Worm (Caenorhabditis elegans) whole organism, L1 larva: ENCODE measurements around the gene pus-1.

Experiments
- C04F5.9 ChIP-seq: sonication (generic microtip); optimal IDR thresholded peaks from 2 replicates; lab custom pipeline; 2016; ENCODE audit warnings: missing genetic modification characterization, missing compliant biosample characterization
- C16A3.4 ChIP-seq: fragments of 150-350 bp; optimal IDR thresholded peaks from 2 replicates; lab custom pipeline; 2014; ENCODE audit warnings: missing biosample characterization, missing genetic modification characterization
- C34B4.2 ChIP-seq: sonication (generic microtip); optimal IDR thresholded peaks from 2 replicates; lab custom pipeline; 2017; ENCODE audit warnings: mild to moderate bottlenecking, missing genetic modification characterization, missing compliant biosample characterization
- Y116A8C.19 ChIP-seq: sonication (generic microtip); optimal IDR thresholded peaks from 2 replicates; lab custom pipeline; 2016; ENCODE audit warnings: missing compliant biosample characterization, missing genetic modification characterization, borderline replicate concordance
- alr-1 ChIP-seq: fragments of 200-800 bp; sonication (Bioruptor generic); optimal IDR thresholded peaks from 2 replicates; lab custom pipeline; 2018; ENCODE audit warnings: borderline replicate concordance, mild to moderate bottlenecking, missing genetic modification characterization, missing compliant biosample characterization
- blmp-1 ChIP-seq: fragments of 150-350 bp; optimal IDR thresholded peaks from 2 replicates; lab custom pipeline; 2014; ENCODE audit warnings: missing biosample characterization, missing genetic modification characterization
- ceh-63 ChIP-seq: fragments of 200-800 bp; sonication (Bioruptor generic); optimal IDR thresholded peaks from 2 replicates; lab custom pipeline; 2018; ENCODE audit warnings: mild to moderate bottlenecking, missing genetic modification characterization, missing compliant biosample characterization
- ceh-82 ChIP-seq, 3 experiments: fragments of 150-350 bp in 1 of 3; sonication (generic microtip) in 2 of 3; optimal IDR thresholded peaks; 2 replicates each; lab custom pipeline; 2014 to 2017; ENCODE audit warnings: missing biosample characterization in 3 of 3, missing genetic modification characterization in 3 of 3
- ceh-88 ChIP-seq: fragments of 200-800 bp; sonication (Bioruptor generic); IDR thresholded peaks from 2 replicates; pipeline ENCODE4 v1.3.6; 2022; ENCODE audit warnings: missing genetic modification characterization, missing compliant biosample characterization
- ceh-90 ChIP-seq: sonication (generic microtip); optimal IDR thresholded peaks from 2 replicates; lab custom pipeline; 2016; ENCODE audit warnings: missing genetic modification characterization, missing compliant biosample characterization
- ces-1 ChIP-seq: fragments of 150-350 bp; optimal IDR thresholded peaks from 2 replicates; lab custom pipeline; 2014; ENCODE audit warnings: missing biosample characterization, missing genetic modification reagents, missing genetic modification characterization
- dsc-1 ChIP-seq: sonication (generic microtip); optimal IDR thresholded peaks from 2 replicates; lab custom pipeline; 2016; ENCODE audit warnings: mild to moderate bottlenecking, missing genetic modification characterization, missing compliant biosample characterization
- efl-1 ChIP-seq, 4 experiments: fragments of 150-350 bp; optimal IDR thresholded peaks in 3 of 4; peaks in 1 of 4; 1 replicate in 1 of 4; 2 replicates in 3 of 4; lab custom pipeline; 2014; ENCODE audit warnings: missing biosample characterization in 2 of 4, missing genetic modification characterization in 2 of 4, missing genetic modification reagents in 2 of 4
- efl-3 ChIP-seq: fragments of 200-800 bp; sonication (Bioruptor generic); optimal IDR thresholded peaks from 2 replicates; lab custom pipeline; 2018; ENCODE audit warnings: mild to moderate bottlenecking, missing genetic modification characterization, missing compliant biosample characterization
- egl-13 ChIP-seq: sonication (generic microtip); optimal IDR thresholded peaks from 2 replicates; lab custom pipeline; 2016; ENCODE audit warnings: missing genotype, missing genetic modification reagents, missing genetic modification characterization, missing compliant biosample characterization
- egl-27 ChIP-seq, 2 experiments: fragments of 150-350 bp in 1 of 2; sonication (generic microtip); optimal IDR thresholded peaks; 3 replicates each; lab custom pipeline; 2017 to 2018; ENCODE audit warnings: missing biosample characterization in 2 of 2, missing genetic modification characterization in 2 of 2, missing genetic modification reagents in 2 of 2
- elt-3 ChIP-seq, 6 experiments: fragments of 150-350 bp in 1 of 6; sonication (generic microtip); optimal IDR thresholded peaks; 2 replicates each; lab custom pipeline; 2017 to 2018; ENCODE audit warnings: missing biosample characterization in 6 of 6, missing genetic modification characterization in 6 of 6, inconsistent platforms in 1 of 6
- fos-1 ChIP-seq: fragments of 150-350 bp; optimal IDR thresholded peaks from 2 replicates; lab custom pipeline; 2014; ENCODE audit warnings: missing biosample characterization, missing genetic modification characterization
- hlh-17 ChIP-seq: fragments of 200-800 bp; sonication (Bioruptor generic); optimal IDR thresholded peaks from 2 replicates; lab custom pipeline; 2018; ENCODE audit warnings: missing genetic modification characterization, mild to moderate bottlenecking, missing compliant biosample characterization, moderate library complexity, borderline replicate concordance
- hlh-4 ChIP-seq: sonication (generic microtip); optimal IDR thresholded peaks from 2 replicates; lab custom pipeline; 2016; ENCODE audit warnings: mild to moderate bottlenecking, missing genetic modification characterization, missing compliant biosample characterization
- irx-1 ChIP-seq: sonication (generic microtip); optimal IDR thresholded peaks from 2 replicates; lab custom pipeline; 2016; ENCODE audit warnings: missing genetic modification characterization, missing compliant biosample characterization
- jun-1 ChIP-seq: fragments of 150-350 bp; optimal IDR thresholded peaks from 2 replicates; lab custom pipeline; 2014; ENCODE audit warnings: missing biosample characterization, missing genetic modification reagents, missing genetic modification characterization
- lin-14 ChIP-seq: fragments of 200-800 bp; sonication (Bioruptor generic); optimal IDR thresholded peaks from 2 replicates; lab custom pipeline; 2018; ENCODE audit warnings: mild to moderate bottlenecking, missing genetic modification characterization, moderate library complexity, missing compliant biosample characterization
- lin-15B ChIP-seq: fragments of 150-350 bp; sonication (generic microtip); optimal IDR thresholded peaks from 3 replicates; lab custom pipeline; 2014; ENCODE audit warnings: missing biosample characterization, missing genetic modification characterization
- lin-39 ChIP-seq: fragments of 150-350 bp; optimal IDR thresholded peaks from 2 replicates; lab custom pipeline; 2014; ENCODE audit warnings: missing biosample characterization, missing genetic modification reagents, missing genetic modification characterization
- lir-3 ChIP-seq: sonication (generic microtip); optimal IDR thresholded peaks from 2 replicates; lab custom pipeline; 2016; ENCODE audit warnings: mild to moderate bottlenecking, missing genetic modification characterization, moderate library complexity, missing compliant biosample characterization; ENCODE audit not compliant: poor library complexity
- lsy-2 ChIP-seq, 2 experiments: fragments of 150-350 bp; optimal IDR thresholded peaks; 2 replicates each; lab custom pipeline; 2014; ENCODE audit warnings: missing biosample characterization in 2 of 2, missing genetic modification characterization in 2 of 2
- mdl-1 ChIP-seq, 2 experiments: fragments of 150-350 bp; optimal IDR thresholded peaks; 2 replicates each; lab custom pipeline; 2014 to 2017; ENCODE audit warnings: missing biosample characterization in 2 of 2, missing genetic modification characterization in 2 of 2, inconsistent platforms in 1 of 2
- mef-2 ChIP-seq: fragments of 150-350 bp; optimal IDR thresholded peaks from 2 replicates; lab custom pipeline; 2014; ENCODE audit warnings: missing biosample characterization, missing genetic modification characterization
- mep-1 ChIP-seq: fragments of 150-350 bp; optimal IDR thresholded peaks from 2 replicates; lab custom pipeline; 2014; ENCODE audit warnings: missing biosample characterization, missing genetic modification characterization
- nhr-19 ChIP-seq: fragments of 200-800 bp; sonication (Bioruptor generic); conservative IDR thresholded peaks from 2 replicates; pipeline ENCODE4 v1.3.6; 2022; ENCODE audit warnings: missing genetic modification characterization, missing compliant biosample characterization
- nhr-20 ChIP-seq: sonication (generic microtip); optimal IDR thresholded peaks from 2 replicates; lab custom pipeline; 2016; ENCODE audit warnings: mild to moderate bottlenecking, missing genetic modification characterization, missing compliant biosample characterization
- nhr-28 ChIP-seq: fragments of 150-350 bp; optimal IDR thresholded peaks from 2 replicates; lab custom pipeline; 2014; ENCODE audit warnings: missing biosample characterization, missing genetic modification characterization
- nhr-47 ChIP-seq: sonication (generic microtip); optimal IDR thresholded peaks from 2 replicates; lab custom pipeline; 2016; ENCODE audit warnings: mild to moderate bottlenecking, missing genetic modification characterization, moderate library complexity, missing compliant biosample characterization
- nhr-77 ChIP-seq: fragments of 150-350 bp; optimal IDR thresholded peaks from 2 replicates; lab custom pipeline; 2014; ENCODE audit warnings: missing biosample characterization, missing genetic modification characterization
- nhr-85 ChIP-seq: sonication (generic microtip); peaks from one replicate; lab custom pipeline; 2016; ENCODE audit warnings: missing genetic modification characterization, inconsistent platforms, missing compliant biosample characterization
- pqm-1 ChIP-seq: sonication (generic microtip); optimal IDR thresholded peaks from 3 replicates; lab custom pipeline; 2017; ENCODE audit warnings: missing biosample characterization, missing genetic modification characterization
- snpc-4 ChIP-seq: fragments of 150-350 bp; optimal IDR thresholded peaks from 2 replicates; lab custom pipeline; 2014; ENCODE audit warnings: missing biosample characterization, missing genetic modification characterization
- sox-4 ChIP-seq: sonication (generic microtip); optimal IDR thresholded peaks from 2 replicates; lab custom pipeline; 2016; ENCODE audit warnings: missing genetic modification characterization, missing compliant biosample characterization
- sup-37 ChIP-seq: fragments of 200-800 bp; sonication (Bioruptor generic); optimal IDR thresholded peaks from 2 replicates; lab custom pipeline; 2018; ENCODE audit warnings: mild to moderate bottlenecking, missing genetic modification characterization, missing compliant biosample characterization
- tlp-1 ChIP-seq: fragments of 150-350 bp; optimal IDR thresholded peaks from 2 replicates; lab custom pipeline; 2014; ENCODE audit warnings: missing biosample characterization, missing genetic modification characterization
- unc-130 ChIP-seq: fragments of 150-350 bp; optimal IDR thresholded peaks from 2 replicates; lab custom pipeline; 2017; ENCODE audit warnings: missing biosample characterization, missing genetic modification characterization, inconsistent platforms
- unc-30 ChIP-seq: sonication (generic microtip); optimal IDR thresholded peaks from 2 replicates; lab custom pipeline; 2017; ENCODE audit warnings: missing biosample characterization, missing genetic modification characterization
- vab-15 ChIP-seq: sonication (generic microtip); optimal IDR thresholded peaks from 2 replicates; lab custom pipeline; 2017; ENCODE audit warnings: missing genotype, mild to moderate bottlenecking, missing genetic modification characterization, missing compliant biosample characterization
- ztf-4 ChIP-seq: fragments of 150-350 bp; optimal IDR thresholded peaks from 2 replicates; lab custom pipeline; 2014; ENCODE audit warnings: missing biosample characterization, missing genetic modification characterization

Gene pus-1

ce11 chrV:16829396-16829795 is 34.6 kb upstream of the pus-1 start, which contains the start of gene srh-214:
Gene srh-214, minus strand, starts transcription at chrV:16829755.
- no peak for TF ChIP-seq efl-1 (optimal IDR thresholded peaks at IDR 0.05; lab: Kevin White, UChicago)
- peak in 1 of 2 experiments; percentile 65 for TF ChIP-seq efl-1 (GFP tag; optimal IDR thresholded peaks at IDR 0.05 in 1 of 2; lab: Kevin White, UChicago)
- TF ChIP-seq irx-1 (tag; lab: Kevin White, UChicago): no peak
- no peak for TF ChIP-seq nhr-28 (tag; lab: Kevin White, UChicago)
- TF ChIP-seq, all 84 proteins: peak for 1

DNA sequence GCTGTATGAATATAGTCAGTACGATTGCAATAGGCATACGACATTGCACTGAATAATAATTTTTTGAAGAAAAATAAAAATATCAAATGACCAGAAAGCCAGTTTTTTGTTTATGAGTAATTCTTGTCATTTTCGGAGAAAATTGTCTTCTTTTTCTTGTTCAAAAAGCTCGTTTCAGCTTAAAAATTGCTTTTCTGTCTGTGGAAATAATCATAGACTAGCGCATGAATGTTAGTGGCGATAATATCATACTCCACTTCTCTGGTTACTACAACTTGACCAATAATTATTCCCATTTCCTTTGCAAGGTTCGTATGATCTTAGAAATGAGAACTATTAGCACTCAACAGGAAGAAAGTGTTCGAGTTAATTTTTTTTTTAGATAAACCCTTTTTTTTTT is 32.7 kb upstream of the pus-1 start, which contains the start of gene srh-216:
Gene srh-216 (minus strand): TSS at position 101 of the 400 bp plus-strand sequence.
- TF ChIP-seq dsc-1 (tag; lab: Kevin White, UChicago) (no peak), egl-13 (tag; lab: Kevin White, UChicago) (no peak), ces-1 (GFP tag; lab: Kevin White, UChicago) (no peak), sup-37 (GFP tag; lab: Kevin White, UChicago) (no peak), unc-130 (tag; lab: Kevin White, UChicago) (no peak), hlh-17 (GFP tag; lab: Kevin White, UChicago) (no peak)
- TF ChIP-seq, all 84 proteins: peak for 0

DNA sequence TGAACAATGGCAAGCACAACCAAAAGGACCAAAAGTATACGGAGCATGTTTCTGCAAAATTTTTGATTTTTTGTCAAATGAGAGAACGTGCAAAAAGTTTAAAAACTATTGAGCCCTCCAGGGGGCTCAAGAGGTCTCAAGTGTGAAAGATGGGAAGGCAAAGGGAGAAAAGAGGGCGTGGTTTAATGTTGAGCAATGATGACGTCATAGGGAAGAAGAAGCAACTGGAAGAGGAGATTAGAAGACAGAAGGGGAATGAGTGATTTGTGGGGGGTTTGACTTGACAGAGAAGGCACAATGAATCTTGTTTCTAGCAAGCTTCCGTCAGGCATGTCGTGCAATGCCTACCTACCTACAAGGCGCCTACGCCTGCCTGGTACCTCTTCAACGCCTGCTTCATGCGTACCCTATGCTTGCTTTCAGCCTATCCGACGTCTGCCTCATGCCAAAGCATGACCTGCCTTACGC is 26.6 kb upstream of the pus-1 start, which contains the start of gene T20B3.14:
Gene T20B3.14 (minus strand): TSS at position 51 of the 468 bp plus-strand sequence.
- no peak for TF ChIP-seq tlp-1 (tag; lab: Kevin White, UChicago)
- TF ChIP-seq nhr-20: no peak
- no peak for TF ChIP-seq hlh-17 (GFP tag; lab: Kevin White, UChicago)
- TF ChIP-seq ceh-82 (tag; optimal IDR thresholded peaks at IDR 0.05; lab: Kevin White, UChicago): no peak
- TF ChIP-seq snpc-4 (tag; lab: Kevin White, UChicago): no peak
- TF ChIP-seq lin-14: peak; percentile 22
- no peak for TF ChIP-seq C16A3.4 (tag; lab: Kevin White, UChicago)

DNA sequence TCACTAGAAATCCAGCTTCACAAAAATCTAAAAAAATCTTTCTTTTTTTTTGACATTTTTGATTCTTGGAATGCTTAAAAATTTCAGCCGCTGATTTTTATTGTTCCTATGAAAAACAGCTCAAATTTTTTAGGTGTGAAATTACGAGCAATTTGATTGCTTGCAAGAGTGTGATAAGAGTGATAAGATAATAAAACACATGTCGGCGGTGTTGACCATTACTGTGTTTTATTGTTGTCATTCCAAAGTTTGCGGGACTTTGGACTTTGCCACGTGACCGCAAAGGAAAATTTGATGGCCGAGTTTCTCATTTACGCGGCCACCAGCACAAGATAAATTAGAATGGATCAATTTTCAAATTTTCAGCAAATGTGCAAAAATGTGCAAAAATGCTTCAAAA is 22.0 kb upstream of the pus-1 start:
- no peak for TF ChIP-seq lin-39 (tag; lab: Kevin White, UChicago)
- no peak for TF ChIP-seq lir-3 (tag; lab: Kevin White, UChicago)
- no peak for TF ChIP-seq nhr-47 (tag; lab: Kevin White, UChicago)
- no peak for TF ChIP-seq unc-30 (tag; lab: Kevin White, UChicago)
- TF ChIP-seq pqm-1 (tag; lab: Kevin White, UChicago): no peak
- TF ChIP-seq ceh-88: no peak
- no peak for TF ChIP-seq Y116A8C.19
- TF ChIP-seq C04F5.9 (tag; lab: Kevin White, UChicago): no peak
- no peak for TF ChIP-seq blmp-1 (tag; lab: Kevin White, UChicago)
- TF ChIP-seq fos-1 (tag; lab: Kevin White, UChicago): no peak
- TF ChIP-seq hlh-4 (tag; lab: Kevin White, UChicago): no peak
- no peak for TF ChIP-seq nhr-85 (tag; lab: Kevin White, UChicago)
- TF ChIP-seq mep-1 (tag; lab: Kevin White, UChicago): no peak
- no peak for TF ChIP-seq lin-15B (tag; lab: Kevin White, UChicago)
- TF ChIP-seq efl-1 (optimal IDR thresholded peaks at IDR 0.05; lab: Kevin White, UChicago): no peak
- TF ChIP-seq efl-1 (GFP tag; optimal IDR thresholded peaks at IDR 0.05 in 1 of 2; lab: Kevin White, UChicago): peak in 1 of 2 experiments; percentile 12
- TF ChIP-seq alr-1 (tag; lab: Kevin White, UChicago): no peak
- peak in 2 of 6 experiments; percentile 40 to 72 for TF ChIP-seq elt-3 (tag; optimal IDR thresholded peaks at IDR 0.05; lab: Kevin White, UChicago)
- no peak for TF ChIP-seq nhr-77 (tag; lab: Kevin White, UChicago)
- no peak for TF ChIP-seq efl-3 (GFP tag; lab: Kevin White, UChicago)
- no peak for TF ChIP-seq vab-15 (tag; lab: Kevin White, UChicago)
- peak in 1 of 2 experiments; percentile 46 for TF ChIP-seq mdl-1 (tag; optimal IDR thresholded peaks at IDR 0.05; lab: Kevin White, UChicago)
- no peak for TF ChIP-seq lsy-2 (tag; optimal IDR thresholded peaks at IDR 0.05; lab: Kevin White, UChicago)
- no peak for TF ChIP-seq C34B4.2 (tag; lab: Kevin White, UChicago)
- no peak for TF ChIP-seq ceh-90 (tag; lab: Kevin White, UChicago)
- TF ChIP-seq mef-2 (tag; lab: Kevin White, UChicago): no peak
- no peak for TF ChIP-seq jun-1 (tag; lab: Kevin White, UChicago)
- TF ChIP-seq sox-4 (tag; lab: Kevin White, UChicago): no peak
- no peak for TF ChIP-seq ceh-63 (GFP tag; lab: Kevin White, UChicago)
- peak; percentile 84 for TF ChIP-seq tlp-1 (tag; lab: Kevin White, UChicago)
- no peak; the same call in 1 of the 2 replicates for TF ChIP-seq nhr-19 (GFP tag; lab: Robert Waterston, UW)
- TF ChIP-seq egl-27 (tag; optimal IDR thresholded peaks at IDR 0.05; lab: Kevin White, UChicago): no peak
- no peak for TF ChIP-seq ztf-4
- no peak for TF ChIP-seq nhr-28 (tag; lab: Kevin White, UChicago)
